Worm (Caenorhabditis elegans): ENCODE results near the gene Y50E8A.12.

Gene Y50E8A.12

ce11 chrV:14821553-14821952 lies 37.5 kb upstream of the Y50E8A.12 start, which contains the start of gene W06A7.2:
Gene W06A7.2, plus strand, starts transcription at chrV:14821853.
- TF ChIP-seq flt-1 (GFP tag; IDR thresholded peaks at IDR 0.05) (no peak), T22C8.4 (GFP tag; IDR thresholded peaks at IDR 0.05) (no peak), ref-1 (GFP tag; conservative IDR thresholded peaks at IDR 0.05) (no peak), ztf-23 (GFP tag; IDR thresholded peaks at IDR 0.05) (no peak), ztf-29 (GFP tag; IDR thresholded peaks at IDR 0.05) (no peak), cog-1 (tag; optimal IDR thresholded peaks at IDR 0.05) (no peak)

DNA sequence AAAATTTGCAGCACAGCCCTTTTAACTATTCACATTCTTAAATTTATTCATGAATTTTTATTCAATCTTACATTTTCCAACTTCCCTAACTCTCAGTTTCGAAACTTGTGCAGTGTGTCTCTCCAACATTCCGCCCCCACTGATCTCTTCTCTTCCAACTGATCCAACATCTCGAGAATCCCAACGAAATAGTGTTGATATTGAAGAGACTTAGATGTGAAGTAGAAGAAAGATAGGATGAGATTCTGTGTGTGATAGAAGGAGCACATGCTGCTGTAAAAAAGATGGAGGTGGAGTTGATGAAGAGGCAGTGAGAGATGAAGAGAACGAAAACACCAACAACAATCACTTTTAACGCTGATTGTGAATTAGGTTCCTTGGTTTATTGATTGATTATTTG lies 36.3 kb upstream of the Y50E8A.12 start:
- TF ChIP-seq ztf-29 (GFP tag; IDR thresholded peaks at IDR 0.05) (no peak), klf-2 (GFP tag; conservative IDR thresholded peaks at IDR 0.05) (no peak), flt-1 (GFP tag; IDR thresholded peaks at IDR 0.05) (no peak)

DNA sequence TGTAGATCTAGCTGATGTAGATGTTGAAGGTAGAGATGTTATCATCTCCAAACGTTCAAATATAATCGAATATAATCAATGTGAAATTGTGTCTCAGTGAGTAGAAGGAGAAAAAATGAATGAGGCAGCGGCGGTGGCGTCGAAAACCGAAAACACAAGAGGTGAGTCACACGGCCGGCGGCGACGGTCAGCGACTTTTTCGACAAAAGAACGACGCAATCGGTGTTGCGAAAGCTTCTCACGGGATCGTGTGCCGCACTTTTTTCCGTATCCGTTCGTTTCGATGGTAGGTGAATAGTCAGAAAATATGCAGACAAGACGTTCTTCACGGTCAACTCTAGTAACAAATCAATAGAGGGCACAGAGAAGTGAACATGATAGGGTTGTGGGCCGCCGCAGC lies 31.5 kb upstream of the Y50E8A.12 start, which contains the start of gene rin-1:
TSS of gene rin-1 (minus strand) at position 101 of the 400 bp plus-strand sequence.
- TF ChIP-seq cog-1 (tag; optimal IDR thresholded peaks at IDR 0.05) (no peak), klf-2 (GFP tag; conservative IDR thresholded peaks at IDR 0.05) (no peak), T22C8.4 (GFP tag; IDR thresholded peaks at IDR 0.05) (no peak), ref-1 (GFP tag; conservative IDR thresholded peaks at IDR 0.05) (no peak), ztf-29 (GFP tag; IDR thresholded peaks at IDR 0.05) (no peak), ztf-23 (GFP tag; IDR thresholded peaks at IDR 0.05) (no peak), med-1 (GFP tag; optimal IDR thresholded peaks at IDR 0.05; ENCODE audit: insufficient read depth) (no peak), flt-1 (GFP tag; IDR thresholded peaks at IDR 0.05) (no peak), tab-1 (GFP tag; IDR thresholded peaks at IDR 0.05) (no peak)

ce11 chrV:14813566-14813965 lies 29.6 kb upstream of the Y50E8A.12 start:
- TF ChIP-seq cog-1 (tag; optimal IDR thresholded peaks at IDR 0.05) (no peak), flt-1 (GFP tag; IDR thresholded peaks at IDR 0.05) (no peak), ref-1 (GFP tag; conservative IDR thresholded peaks at IDR 0.05) (no peak), med-1 (GFP tag; optimal IDR thresholded peaks at IDR 0.05; ENCODE audit: insufficient read depth) (no peak), T22C8.4 (GFP tag; IDR thresholded peaks at IDR 0.05) (no peak), ztf-29 (GFP tag; IDR thresholded peaks at IDR 0.05) (no peak), klf-2 (GFP tag; conservative IDR thresholded peaks at IDR 0.05) (no peak), tab-1 (GFP tag; IDR thresholded peaks at IDR 0.05) (no peak), ztf-23 (GFP tag; IDR thresholded peaks at IDR 0.05) (no peak)

- TF ChIP-seq ztf-29 (GFP tag; IDR thresholded peaks at IDR 0.05), result no peak
- TF ChIP-seq tab-1 (GFP tag; IDR thresholded peaks at IDR 0.05), result no peak
- TF ChIP-seq klf-2 (GFP tag; conservative IDR thresholded peaks at IDR 0.05), result no peak
- TF ChIP-seq flt-1 (GFP tag; IDR thresholded peaks at IDR 0.05), result no peak
- TF ChIP-seq cog-1 (tag; optimal IDR thresholded peaks at IDR 0.05), result no peak
- TF ChIP-seq med-1 (GFP tag; optimal IDR thresholded peaks at IDR 0.05; ENCODE audit: insufficient read depth), result no peak
- no peak for TF ChIP-seq ref-1 (GFP tag; conservative IDR thresholded peaks at IDR 0.05)
- no peak for TF ChIP-seq T22C8.4 (GFP tag; IDR thresholded peaks at IDR 0.05)
- TF ChIP-seq ztf-23 (GFP tag; IDR thresholded peaks at IDR 0.05), result no peak
Measured at ce11 chrV:14806204-14806737, 22.3 kb upstream of the Y50E8A.12 start.

DNA sequence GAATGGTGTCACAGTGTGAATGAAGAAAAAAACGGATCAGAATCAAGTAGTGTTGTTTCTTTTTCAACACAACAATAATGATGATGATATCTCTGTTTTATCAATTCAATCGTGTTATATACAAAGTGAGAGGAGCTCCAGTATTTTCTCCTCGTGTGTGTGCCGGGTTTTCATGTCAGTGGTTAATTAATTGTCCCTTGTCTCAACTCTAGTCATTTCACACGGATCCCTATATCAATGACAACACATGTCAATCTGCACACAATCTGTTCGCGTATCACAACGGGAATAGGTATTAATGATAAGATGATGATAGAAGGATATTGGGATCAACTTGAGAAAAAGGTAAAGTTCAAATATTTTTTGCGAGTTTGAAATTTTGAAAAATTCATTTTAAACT lies 16.4 kb upstream of the Y50E8A.12 start:
- TF ChIP-seq med-1 (GFP tag; optimal IDR thresholded peaks at IDR 0.05; ENCODE audit: insufficient read depth) (no peak), ref-1 (GFP tag; conservative IDR thresholded peaks at IDR 0.05) (no peak), tab-1 (GFP tag; IDR thresholded peaks at IDR 0.05) (no peak), ztf-23 (GFP tag; IDR thresholded peaks at IDR 0.05) (no peak), klf-2 (GFP tag; conservative IDR thresholded peaks at IDR 0.05) (no peak), flt-1 (GFP tag; IDR thresholded peaks at IDR 0.05) (no peak), T22C8.4 (GFP tag; IDR thresholded peaks at IDR 0.05) (no peak), ztf-29 (GFP tag; IDR thresholded peaks at IDR 0.05) (no peak), cog-1 (tag; optimal IDR thresholded peaks at IDR 0.05) (no peak)

ce11 chrV:14797886-14798285 lies 13.9 kb upstream of the Y50E8A.12 start:
- no peak for TF ChIP-seq ztf-29 (GFP tag; IDR thresholded peaks at IDR 0.05)
- TF ChIP-seq ztf-23 (GFP tag; IDR thresholded peaks at IDR 0.05), result no peak
- TF ChIP-seq klf-2 (GFP tag; conservative IDR thresholded peaks at IDR 0.05), result no peak
- no peak for TF ChIP-seq tab-1 (GFP tag; IDR thresholded peaks at IDR 0.05)
- no peak for TF ChIP-seq T22C8.4 (GFP tag; IDR thresholded peaks at IDR 0.05)
- TF ChIP-seq flt-1 (GFP tag; IDR thresholded peaks at IDR 0.05), result no peak
- TF ChIP-seq ref-1 (GFP tag; conservative IDR thresholded peaks at IDR 0.05), result no peak

ce11 chrV:14793043-14793442 lies 9.0 kb upstream of the Y50E8A.12 start:
- no peak for TF ChIP-seq klf-2 (GFP tag; conservative IDR thresholded peaks at IDR 0.05)
- no peak for TF ChIP-seq tab-1 (GFP tag; IDR thresholded peaks at IDR 0.05)
- no peak for TF ChIP-seq flt-1 (GFP tag; IDR thresholded peaks at IDR 0.05)
- no peak for TF ChIP-seq ztf-29 (GFP tag; IDR thresholded peaks at IDR 0.05)

DNA sequence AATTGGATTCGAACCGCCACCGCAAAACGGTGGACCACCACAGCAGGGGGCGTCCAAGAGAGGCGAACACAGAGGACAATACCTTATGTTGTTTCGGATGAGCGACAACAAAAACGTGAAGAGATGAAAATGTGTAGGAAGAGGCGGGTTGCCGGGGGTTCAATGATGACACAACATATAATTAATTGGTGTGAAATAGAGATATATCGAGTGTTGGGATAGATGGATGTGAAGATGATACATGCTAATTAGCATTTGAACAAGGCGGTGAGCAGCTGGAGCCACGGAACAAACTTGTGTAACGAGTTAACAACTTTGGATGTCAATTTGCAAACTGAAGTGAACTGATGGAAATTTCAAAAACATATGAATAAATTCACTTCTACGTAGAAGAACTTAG lies 8.3 kb upstream of the Y50E8A.12 start:
- TF ChIP-seq T22C8.4 (GFP tag; IDR thresholded peaks at IDR 0.05), result no peak
- no peak for TF ChIP-seq ref-1 (GFP tag; conservative IDR thresholded peaks at IDR 0.05)
- TF ChIP-seq klf-2 (GFP tag; conservative IDR thresholded peaks at IDR 0.05), result no peak
- TF ChIP-seq med-1 (GFP tag; optimal IDR thresholded peaks at IDR 0.05; ENCODE audit: insufficient read depth), result no peak
- no peak for TF ChIP-seq tab-1 (GFP tag; IDR thresholded peaks at IDR 0.05)
- TF ChIP-seq flt-1 (GFP tag; IDR thresholded peaks at IDR 0.05), result no peak
- no peak for TF ChIP-seq ztf-29 (GFP tag; IDR thresholded peaks at IDR 0.05)
- TF ChIP-seq ztf-23 (GFP tag; IDR thresholded peaks at IDR 0.05), result no peak
- TF ChIP-seq cog-1 (tag; optimal IDR thresholded peaks at IDR 0.05), result no peak

- no peak for TF ChIP-seq cog-1 (tag; optimal IDR thresholded peaks at IDR 0.05)
- TF ChIP-seq T22C8.4 (GFP tag; IDR thresholded peaks at IDR 0.05), result no peak
- no peak for TF ChIP-seq ref-1 (GFP tag; conservative IDR thresholded peaks at IDR 0.05)
- TF ChIP-seq flt-1 (GFP tag; IDR thresholded peaks at IDR 0.05), result no peak
- TF ChIP-seq med-1 (GFP tag; optimal IDR thresholded peaks at IDR 0.05; ENCODE audit: insufficient read depth), result no peak
- TF ChIP-seq ztf-23 (GFP tag; IDR thresholded peaks at IDR 0.05), result no peak
- TF ChIP-seq klf-2 (GFP tag; conservative IDR thresholded peaks at IDR 0.05), result no peak
- no peak for TF ChIP-seq ztf-29 (GFP tag; IDR thresholded peaks at IDR 0.05)
- no peak for TF ChIP-seq tab-1 (GFP tag; IDR thresholded peaks at IDR 0.05)
Measured at ce11 chrV:14791703-14792102, 7.7 kb upstream of the Y50E8A.12 start.

All from whole organism, midembryonic.